Worm (Caenorhabditis elegans): ENCODE data around the gene C24A8.5.
A peak's percentile ranks its signal among the peaks of the same experiment; 100 is the strongest.

The C24A8.5 gene

DNA sequence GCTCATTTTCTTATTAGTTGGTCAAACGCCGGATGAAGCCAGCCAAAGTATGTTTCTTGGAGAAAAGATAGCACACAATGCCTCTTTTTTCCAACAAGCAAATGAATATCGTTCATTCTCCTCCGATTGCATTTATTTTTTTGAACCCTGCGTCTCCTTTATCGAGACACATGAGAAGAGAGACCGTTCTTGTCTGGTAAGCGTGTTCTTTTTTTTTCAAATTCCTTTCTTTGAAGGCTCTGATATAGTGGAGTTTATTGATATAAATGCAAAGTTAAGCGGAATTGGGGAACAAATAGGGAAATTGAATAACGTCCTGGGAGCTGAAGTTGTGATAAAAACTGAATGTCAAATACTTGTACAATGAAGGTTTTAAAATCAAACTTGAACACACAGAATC lies 33.8 kb upstream of the C24A8.5 start, which contains the start of gene F14H12.7:
F14H12.7 (minus strand) TSS at position 101 of the 400 bp plus-strand sequence.
- TF ChIP-seq fkh-8 (tag; optimal IDR thresholded peaks at IDR 0.05): no peak
- no peak for TF ChIP-seq dsc-1 (tag; optimal IDR thresholded peaks at IDR 0.05)

DNA sequence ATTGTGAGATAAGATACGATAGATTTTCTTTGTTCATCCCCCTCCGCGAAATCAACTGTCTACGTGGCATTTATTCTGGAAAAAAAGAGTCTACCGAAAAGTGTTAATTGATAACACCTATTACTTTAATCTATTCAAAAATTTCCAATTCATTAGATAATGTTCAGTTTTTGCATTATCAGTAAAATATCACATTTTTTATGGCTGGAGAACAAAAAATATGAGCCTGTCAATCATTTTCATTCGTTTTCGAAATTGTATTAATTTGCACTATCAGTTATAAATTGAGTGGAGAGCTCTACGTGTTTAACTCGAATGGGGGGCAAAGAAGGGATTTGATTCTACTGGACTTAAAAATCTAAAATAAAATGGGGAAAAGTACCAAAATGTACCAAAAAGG lies 30.3 kb upstream of the C24A8.5 start:
- no peak for TF ChIP-seq unc-86 (tag; optimal IDR thresholded peaks at IDR 0.05)

DNA sequence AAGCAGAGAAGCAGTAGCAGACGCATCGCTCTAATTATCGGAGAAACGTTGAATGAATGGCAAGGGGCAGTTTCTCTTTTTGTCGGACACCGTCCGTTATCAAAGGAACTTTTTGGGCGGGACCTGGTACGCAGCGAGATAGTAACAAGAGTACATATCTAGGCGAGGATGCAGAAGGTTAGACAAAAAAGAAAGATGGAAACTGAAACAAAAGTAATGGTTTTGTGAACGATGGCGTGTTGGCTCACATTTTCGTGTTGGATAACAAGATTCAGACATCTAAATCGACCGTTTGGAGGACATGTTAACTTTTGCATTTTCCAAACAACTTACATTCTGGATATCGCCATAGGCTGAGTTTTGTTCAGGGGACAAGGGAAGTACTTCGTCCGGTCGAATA lies 28.8 kb upstream of the C24A8.5 start, which contains the start of gene F14H12.6:
F14H12.6 (minus strand) TSS at position 101 of the 400 bp plus-strand sequence.
- TF ChIP-seq snu-23 (GFP tag; optimal IDR thresholded peaks at IDR 0.05) (no peak), nhr-77 (tag; optimal IDR thresholded peaks at IDR 0.05) (no peak), sptf-1 (tag; optimal IDR thresholded peaks at IDR 0.05) (no peak), fkh-4 (tag; optimal IDR thresholded peaks at IDR 0.05; ENCODE audit: borderline replicate concordance) (no peak), pag-3 (tag; optimal IDR thresholded peaks at IDR 0.05; ENCODE audit: borderline replicate concordance, insufficient read depth) (no peak), nhr-28 (tag; optimal IDR thresholded peaks at IDR 0.05) (no peak), unc-130 (tag; optimal IDR thresholded peaks at IDR 0.05) (no peak), ceh-90 (tag; optimal IDR thresholded peaks at IDR 0.05) (no peak), tbx-2 (tag; optimal IDR thresholded peaks at IDR 0.05) (no peak)

DNA sequence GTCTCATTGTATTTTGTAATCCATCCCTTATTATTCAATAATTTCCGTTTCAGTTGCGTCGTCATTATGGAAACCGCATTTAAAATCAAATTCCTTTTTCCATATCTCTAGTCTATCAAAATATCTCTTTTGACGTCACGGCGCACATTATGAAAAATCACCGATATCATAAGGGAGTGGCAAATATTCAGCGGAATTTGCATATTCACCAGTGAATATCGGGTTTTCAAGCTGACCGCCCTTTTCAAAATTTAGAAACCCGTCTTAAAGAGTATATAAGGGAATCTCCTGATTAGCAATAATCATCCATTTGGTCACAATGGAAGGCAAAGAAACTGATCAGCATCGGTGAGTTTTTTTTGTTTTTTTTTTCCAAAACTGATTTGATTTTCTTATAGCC lies 24.6 kb upstream of the C24A8.5 start, which contains the start of gene col-165:
col-165 (plus strand) TSS at position 301 of the 400 bp plus-strand sequence.
- no peak for TF ChIP-seq irx-1 (tag; optimal IDR thresholded peaks at IDR 0.05)
- no peak for TF ChIP-seq lin-39 (tag; optimal IDR thresholded peaks at IDR 0.05)
- TF ChIP-seq nhr-237 (tag; optimal IDR thresholded peaks at IDR 0.05): no peak
- TF ChIP-seq grh-1 (GFP tag; IDR thresholded peaks at IDR 0.05): no peak
- TF ChIP-seq ceh-63 (GFP tag; optimal IDR thresholded peaks at IDR 0.05): no peak
- no peak for TF ChIP-seq snu-23 (GFP tag; optimal IDR thresholded peaks at IDR 0.05)
- no peak for TF ChIP-seq elt-3 (tag; optimal IDR thresholded peaks at IDR 0.05)
- no peak for TF ChIP-seq pag-3 (tag; optimal IDR thresholded peaks at IDR 0.05; ENCODE audit: borderline replicate concordance, insufficient read depth)
- TF ChIP-seq dsc-1 (tag; optimal IDR thresholded peaks at IDR 0.05): no peak
- TF ChIP-seq alr-1 (tag; optimal IDR thresholded peaks at IDR 0.05; ENCODE audit: borderline replicate concordance): no peak
- TF ChIP-seq pax-3 (tag; optimal IDR thresholded peaks at IDR 0.05): no peak
- TF ChIP-seq nhr-11 (tag; optimal IDR thresholded peaks at IDR 0.05): no peak
- no peak for TF ChIP-seq mdl-1 (tag; optimal IDR thresholded peaks at IDR 0.05)
- no peak for TF ChIP-seq lin-35 (GFP tag; optimal IDR thresholded peaks at IDR 0.05)
- TF ChIP-seq sox-4 (tag; optimal IDR thresholded peaks at IDR 0.05): no peak

DNA sequence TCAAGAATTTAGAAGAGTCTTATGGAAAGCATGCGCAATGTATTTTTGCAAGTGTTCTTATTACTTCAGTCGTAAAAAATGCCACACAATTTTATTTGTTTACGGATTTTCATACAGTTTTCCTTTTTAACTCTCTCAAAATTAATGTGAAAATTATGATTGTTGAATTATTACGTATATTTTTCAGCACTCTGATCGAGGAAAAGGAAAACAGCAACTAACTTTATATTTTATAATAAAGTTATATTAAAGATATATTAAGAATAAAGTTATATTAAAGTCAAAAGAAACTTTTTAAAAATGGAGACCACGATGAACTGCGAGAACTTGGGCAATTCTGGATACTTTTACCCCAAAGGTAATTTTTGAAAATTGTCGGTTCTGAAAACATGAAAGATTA lies 21.5 kb upstream of the C24A8.5 start, which contains the start of gene F14H12.2:
F14H12.2 (plus strand) TSS at position 301 of the 400 bp plus-strand sequence.
- no peak for TF ChIP-seq ceh-8 (GFP tag; optimal IDR thresholded peaks at IDR 0.05)
- TF ChIP-seq lin-13 (GFP tag; optimal IDR thresholded peaks at IDR 0.05): no peak
- no peak for TF ChIP-seq snu-23 (GFP tag; optimal IDR thresholded peaks at IDR 0.05)
- TF ChIP-seq nhr-12 (tag; optimal IDR thresholded peaks at IDR 0.05): no peak
- TF ChIP-seq lir-3 (tag; optimal IDR thresholded peaks at IDR 0.05; ENCODE audit: poor library complexity): no peak
- TF ChIP-seq C16A3.4 (tag; optimal IDR thresholded peaks at IDR 0.05): no peak
- TF ChIP-seq nhr-84 (tag; optimal IDR thresholded peaks at IDR 0.05): no peak

DNA sequence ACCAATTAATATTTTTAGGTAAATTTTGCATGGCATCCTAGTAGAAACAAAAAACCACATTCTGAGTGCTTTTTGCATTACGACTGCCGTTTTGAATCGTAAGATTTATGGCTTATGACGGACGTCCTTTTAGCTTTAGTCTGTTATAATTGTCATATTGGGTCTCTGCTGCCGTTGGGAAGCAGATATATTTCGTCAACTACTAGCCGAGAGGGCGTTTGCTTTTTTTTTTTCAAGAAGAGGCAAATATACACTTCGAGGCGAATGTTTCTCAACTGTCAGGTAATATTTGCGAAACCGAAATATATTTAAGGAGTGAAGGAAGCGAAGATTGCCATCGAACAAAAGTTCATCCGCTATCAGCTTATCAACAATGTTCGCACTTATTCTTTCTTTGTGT lies 15.2 kb upstream of the C24A8.5 start, which contains the start of gene F14H12.3:
F14H12.3 (plus strand) TSS at position 301 of the 400 bp plus-strand sequence.
- TF ChIP-seq elt-2 (tag; optimal IDR thresholded peaks at IDR 0.05) (no peak), nhr-85 (tag) (peak; percentile 12)

Data from whole organism, L1 larva.